Fruit fly (Drosophila melanogaster) whole organism, wandering third instar larva: Measurements from ENCODE around the gene CG13893.
A peak's percentile ranks its signal among the peaks of the same experiment; 100 is the strongest.

Experiments used
- Abd-B ChIP-seq: fragments of >200 bp; optimal IDR thresholded peaks from 2 replicates; lab custom pipeline; 2017; ENCODE audit warnings: missing biosample characterization, missing genetic modification characterization
- CG32264 ChIP-seq: fragments of 200-800 bp; sonication (Bioruptor generic); optimal IDR thresholded peaks from 2 replicates; lab custom pipeline; 2016; ENCODE audit warnings: missing biosample characterization, missing genetic modification characterization
- CG9705 ChIP-seq: fragments of 200-800 bp; sonication (Bioruptor generic); optimal IDR thresholded peaks from 2 replicates; lab custom pipeline; 2018; ENCODE audit warnings: missing biosample characterization, mild to moderate bottlenecking, missing genetic modification characterization
- CrebA ChIP-seq: fragments of 200-800 bp; sonication (Bioruptor generic); optimal IDR thresholded peaks from 2 replicates; lab custom pipeline; 2016; ENCODE audit warnings: missing biosample characterization, mild to moderate bottlenecking, missing genetic modification characterization, borderline replicate concordance
- Dif ChIP-seq: fragments of 200-275, 200-300 bp; sonication (Bioruptor generic); optimal IDR thresholded peaks from 2 replicates; lab custom pipeline; 2018; ENCODE audit warnings: missing biosample characterization, missing genetic modification characterization; ENCODE audit not compliant: partially characterized antibody
- HLH106 ChIP-seq: fragments of 200-800 bp; optimal IDR thresholded peaks from 3 replicates; lab custom pipeline; 2019; ENCODE audit warnings: missing biosample characterization, mild to moderate bottlenecking, missing genetic modification characterization, moderate library complexity
- Hnf4 ChIP-seq: fragments of 200-800 bp; sonication (Bioruptor generic); optimal IDR thresholded peaks from 2 replicates; lab custom pipeline; 2016; ENCODE audit warnings: missing biosample characterization, mild to moderate bottlenecking, missing genetic modification characterization
- Hr83 ChIP-seq: fragments of 200-300 bp; sonication (Bioruptor generic); optimal IDR thresholded peaks from 2 replicates; lab custom pipeline; 2016; ENCODE audit warnings: missing biosample characterization, mild to moderate bottlenecking, missing genetic modification characterization, moderate library complexity; ENCODE audit not compliant: poor library complexity, severe bottlenecking
- Jra ChIP-seq: sonication (Bioruptor generic); optimal IDR thresholded peaks from 2 replicates; lab custom pipeline; 2016; ENCODE audit warnings: missing biosample characterization, missing genetic modification characterization
- Mio ChIP-seq: sonication (Bioruptor generic); optimal IDR thresholded peaks from 2 replicates; lab custom pipeline; 2016; ENCODE audit warnings: missing biosample characterization, missing genetic modification characterization
- Myc ChIP-seq: fragments of >200 bp; optimal IDR thresholded peaks from 2 replicates; lab custom pipeline; 2017
- OdsH ChIP-seq: fragments of 200-800 bp; sonication (Bioruptor generic); optimal IDR thresholded peaks from 2 replicates; lab custom pipeline; 2016; ENCODE audit warnings: missing biosample characterization, mild to moderate bottlenecking, missing genetic modification characterization
- Rel ChIP-seq, 2 experiments: fragments of 200-800 bp; sonication (Bioruptor generic) in 1 of 2; optimal IDR thresholded peaks; 2 replicates in 1 of 2; 3 replicates in 1 of 2; lab custom pipeline; 2016 to 2019; ENCODE audit warnings: mild to moderate bottlenecking in 2 of 2, missing biosample characterization in 2 of 2, missing genetic modification characterization in 2 of 2, moderate library complexity in 1 of 2
- Sp1 ChIP-seq: fragments of 200-800 bp; sonication (Bioruptor generic); optimal IDR thresholded peaks from 3 replicates; lab custom pipeline; 2019; ENCODE audit warnings: missing biosample characterization, mild to moderate bottlenecking, missing genetic modification characterization, moderate library complexity
- Vsx2 ChIP-seq: fragments of 200-300, 225-300 bp; sonication (Bioruptor generic); optimal IDR thresholded peaks from 2 replicates; lab custom pipeline; 2018; ENCODE audit warnings: missing biosample characterization, missing genetic modification characterization; ENCODE audit not compliant: partially characterized antibody
- br ChIP-seq: fragments of 200-800 bp; sonication (Bioruptor generic); optimal IDR thresholded peaks from 2 replicates; lab custom pipeline; 2016; ENCODE audit warnings: missing biosample characterization, missing genetic modification characterization
- dl ChIP-seq, 2 experiments: fragments of 175-275, 200-275 bp in 1 of 2; fragments of 200-275 bp in 1 of 2; sonication (Bioruptor generic); optimal IDR thresholded peaks; lab custom pipeline; 2018; ENCODE audit warnings: mild to moderate bottlenecking in 2 of 2, missing biosample characterization in 2 of 2, missing genetic modification characterization in 2 of 2, moderate library complexity in 2 of 2; ENCODE audit not compliant: partially characterized antibody in 2 of 2, insufficient read depth in 1 of 2
- dmrt93B ChIP-seq: fragments of 200-800 bp; sonication (Bioruptor generic); optimal IDR thresholded peaks from 2 replicates; lab custom pipeline; 2018; ENCODE audit warnings: missing biosample characterization, mild to moderate bottlenecking, missing genetic modification characterization
- ey ChIP-seq: fragments of 200-800 bp; sonication (Bioruptor generic); optimal IDR thresholded peaks from 2 replicates; lab custom pipeline; 2016; ENCODE audit warnings: missing biosample characterization, missing genetic modification characterization
- foxo ChIP-seq, 2 experiments: fragments of 200-800 bp; sonication (Bioruptor generic); optimal IDR thresholded peaks; 2 replicates in 1 of 2; 3 replicates in 1 of 2; lab custom pipeline; 2016 to 2017; ENCODE audit warnings: missing biosample characterization in 2 of 2, missing genetic modification characterization in 2 of 2
- fru ChIP-seq: fragments of 200-800 bp; sonication (Bioruptor generic); optimal IDR thresholded peaks from 3 replicates; lab custom pipeline; 2016; ENCODE audit warnings: missing biosample characterization, mild to moderate bottlenecking, missing genetic modification characterization
- h ChIP-seq: fragments of 200-800 bp; sonication (Bioruptor generic); optimal IDR thresholded peaks from 3 replicates; lab custom pipeline; 2016; ENCODE audit warnings: missing biosample characterization, mild to moderate bottlenecking, missing genetic modification characterization
- jim ChIP-seq: fragments of 175-275, 200-325 bp; sonication (Bioruptor generic); optimal IDR thresholded peaks from 2 replicates; lab custom pipeline; 2016; ENCODE audit warnings: missing biosample characterization, mild to moderate bottlenecking, missing genetic modification characterization
- lola ChIP-seq: fragments of >200 bp; optimal IDR thresholded peaks from 2 replicates; lab custom pipeline; 2017; ENCODE audit warnings: missing biosample characterization, missing genetic modification characterization
- psq ChIP-seq: fragments of 200-800 bp; sonication (Bioruptor generic); optimal IDR thresholded peaks from 3 replicates; lab custom pipeline; 2017; ENCODE audit warnings: missing biosample characterization, mild to moderate bottlenecking, missing genetic modification characterization, moderate library complexity
- rgr ChIP-seq: fragments of 200-800 bp; sonication (Bioruptor generic); optimal IDR thresholded peaks from 3 replicates; lab custom pipeline; 2016; ENCODE audit warnings: missing biosample characterization, mild to moderate bottlenecking, missing genetic modification characterization
- sage ChIP-seq: fragments of 200-800 bp; sonication (Bioruptor generic); optimal IDR thresholded peaks from 2 replicates; lab custom pipeline; 2016; ENCODE audit warnings: missing biosample characterization, mild to moderate bottlenecking, missing genetic modification characterization
- sv ChIP-seq: fragments of 200-800 bp; sonication (Bioruptor generic); optimal IDR thresholded peaks from 3 replicates; lab custom pipeline; 2016; ENCODE audit warnings: missing biosample characterization, missing genetic modification characterization
- tai ChIP-seq: sonication (Bioruptor generic); optimal IDR thresholded peaks from 2 replicates; lab custom pipeline; 2016; ENCODE audit warnings: missing biosample characterization, missing genetic modification characterization
- woc ChIP-seq: sonication (Bioruptor generic); optimal IDR thresholded peaks from 2 replicates; lab custom pipeline; 2016; ENCODE audit warnings: missing biosample characterization, mild to moderate bottlenecking, missing genetic modification characterization

CG13893 gene

DNA sequence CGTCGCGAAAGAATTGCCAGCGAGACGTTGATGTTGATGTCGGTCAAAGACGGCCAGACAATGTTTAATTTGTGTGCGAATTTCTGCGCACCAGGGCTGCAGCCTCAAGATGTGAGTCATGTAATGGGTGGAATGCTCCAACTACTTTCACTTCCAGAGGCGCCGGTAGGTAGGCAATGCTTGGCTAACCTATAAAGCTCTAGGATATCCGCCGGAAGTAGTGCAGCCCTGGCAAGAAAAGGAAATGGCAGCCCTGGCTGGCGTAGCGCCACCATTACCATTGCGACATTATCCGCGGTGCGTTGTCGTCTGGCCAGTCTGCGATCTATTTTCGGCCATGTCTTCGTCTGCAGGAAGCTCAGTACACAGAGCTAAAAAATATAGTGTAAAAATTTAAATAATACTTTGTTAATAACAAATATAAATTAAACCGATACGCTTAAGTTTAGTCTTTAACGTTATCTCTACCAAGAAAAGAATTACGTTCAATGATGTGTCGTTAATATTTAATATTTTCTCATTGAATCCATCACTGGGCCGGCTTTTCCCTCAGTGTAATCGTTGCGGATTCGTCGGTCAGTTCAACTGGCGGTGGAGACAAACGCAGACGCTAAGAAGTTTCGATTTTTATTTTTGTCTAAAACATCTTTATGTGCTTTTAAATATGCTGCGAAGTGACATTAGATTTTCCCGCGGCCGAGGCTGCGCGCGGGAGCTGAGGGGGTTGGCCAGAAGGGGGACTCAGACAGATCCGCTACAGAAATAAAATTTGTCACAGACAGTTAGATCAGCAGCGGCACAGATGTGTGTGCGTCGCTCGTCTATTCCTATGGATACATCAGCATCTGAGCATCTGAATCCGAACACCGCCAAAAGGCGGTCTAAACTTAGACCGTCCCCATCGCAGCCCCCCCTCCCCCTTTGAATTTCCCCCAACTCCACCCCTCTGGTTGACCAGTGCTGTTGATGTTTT, 8.1 kb upstream of the CG13893 start:
- TF ChIP-seq foxo (GFP tag; optimal IDR thresholded peaks at IDR 0.05; lab: Kevin White, UChicago), result peak in 1 of 2 experiments; percentile 53
- TF ChIP-seq psq, result peak; percentile 37
- TF ChIP-seq CG9705 (GFP tag; lab: Kevin White, UChicago), result peak; percentile 57
- no peak for TF ChIP-seq lola (GFP tag; lab: Kevin White, UChicago)
- no peak for TF ChIP-seq Jra (GFP tag; lab: Kevin White, UChicago)
- TF ChIP-seq Dif, result no peak
- peak; percentile 58 for TF ChIP-seq fru (GFP tag; lab: Kevin White, UChicago)
- peak; percentile 19 for TF ChIP-seq ey (GFP tag; lab: Kevin White, UChicago)
- TF ChIP-seq Hnf4, result no peak
- peak; percentile 47 for TF ChIP-seq h (GFP tag; lab: Kevin White, UChicago)
- no peak for TF ChIP-seq Myc (lab: Kevin White, UChicago)
- TF ChIP-seq Rel (GFP tag; optimal IDR thresholded peaks at IDR 0.05; lab: Kevin White, UChicago), result no peak
- TF ChIP-seq Rel (tag; optimal IDR thresholded peaks at IDR 0.05; lab: Kevin White, UChicago), result peak; percentile 7
- TF ChIP-seq dmrt93B, result peak; percentile 54
- no peak for TF ChIP-seq OdsH (GFP tag; lab: Kevin White, UChicago)
- TF ChIP-seq sv, result peak; percentile 11
- TF ChIP-seq rgr (GFP tag; lab: Kevin White, UChicago), result peak; percentile 46
- peak; percentile 14 for TF ChIP-seq br (GFP tag; lab: Kevin White, UChicago)
- TF ChIP-seq CG32264 (GFP tag; lab: Kevin White, UChicago), result peak; percentile 4
- no peak for TF ChIP-seq dl (GFP tag; optimal IDR thresholded peaks at IDR 0.05; lab: Kevin White, UChicago; ENCODE audit: insufficient read depth in 1 of 2, partially characterized antibody in 2 of 2)
- peak; percentile 62 for TF ChIP-seq Sp1 (GFP tag; lab: Kevin White, UChicago)
- TF ChIP-seq CrebA (GFP tag; lab: Kevin White, UChicago), result no peak
- TF ChIP-seq woc (GFP tag; lab: Kevin White, UChicago), result no peak
- TF ChIP-seq HLH106, result peak; percentile 71

DNA sequence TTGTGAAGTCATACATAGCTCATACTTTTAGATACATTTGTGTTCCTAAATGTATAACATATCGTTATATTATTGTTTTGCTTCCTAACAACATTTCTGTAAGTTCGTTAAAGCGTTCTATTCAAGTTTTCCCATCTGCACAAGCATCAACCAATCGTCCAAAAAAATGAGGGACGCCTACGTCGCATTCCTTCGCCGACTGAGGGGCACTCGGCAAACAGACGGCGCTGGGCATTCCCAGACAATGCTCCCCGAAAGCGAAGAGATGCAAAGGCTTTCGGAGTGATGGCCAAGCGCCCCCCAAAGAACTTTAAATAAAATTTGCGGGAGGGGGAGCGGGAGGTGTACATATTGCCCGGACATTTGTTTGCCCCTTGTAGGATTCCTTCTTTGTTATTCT, 7.0 kb upstream of the CG13893 start:
- TF ChIP-seq sage (GFP tag; lab: Kevin White, UChicago) (no peak), tai (GFP tag; lab: Kevin White, UChicago) (no peak), foxo (GFP tag; optimal IDR thresholded peaks at IDR 0.05; lab: Kevin White, UChicago) (no peak), fru (GFP tag; lab: Kevin White, UChicago) (no peak), ey (GFP tag; lab: Kevin White, UChicago) (no peak), OdsH (GFP tag; lab: Kevin White, UChicago) (no peak), Rel (GFP tag; optimal IDR thresholded peaks at IDR 0.05; lab: Kevin White, UChicago) (no peak), Rel (tag; optimal IDR thresholded peaks at IDR 0.05; lab: Kevin White, UChicago) (no peak), CG9705 (GFP tag; lab: Kevin White, UChicago) (no peak), Mio (GFP tag; lab: Kevin White, UChicago) (no peak), dl (GFP tag; optimal IDR thresholded peaks at IDR 0.05; lab: Kevin White, UChicago; ENCODE audit: insufficient read depth in 1 of 2, partially characterized antibody in 2 of 2) (no peak), lola (GFP tag; lab: Kevin White, UChicago) (no peak), CrebA (GFP tag; lab: Kevin White, UChicago) (no peak), Abd-B (GFP tag; lab: Kevin White, UChicago) (no peak), Vsx2 (GFP tag; lab: Kevin White, UChicago) (no peak), Hnf4 (no peak), jim (GFP tag; lab: Kevin White, UChicago) (no peak), Dif (no peak)

DNA sequence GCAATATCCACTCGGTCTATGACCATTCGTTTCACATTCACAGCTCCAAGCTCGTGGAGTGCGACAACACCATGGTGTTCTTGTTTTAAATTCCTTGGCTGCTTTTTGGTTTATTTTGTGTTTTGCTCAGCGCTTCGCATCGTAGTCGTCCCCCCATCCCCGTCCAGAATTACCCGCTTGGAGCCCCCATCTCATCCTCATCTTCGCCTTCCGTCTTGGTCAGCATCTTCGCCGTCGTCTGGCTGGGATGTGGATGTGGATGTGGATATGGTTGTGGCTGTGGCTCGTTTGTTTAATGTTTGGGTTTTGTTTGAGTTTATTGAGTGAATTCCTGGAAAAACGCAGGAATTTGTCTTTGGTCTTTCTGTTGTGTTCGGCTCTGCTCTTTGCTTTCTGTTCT, 5.4 kb upstream of the CG13893 start:
- TF ChIP-seq jim (GFP tag; lab: Kevin White, UChicago) (no peak), woc (GFP tag; lab: Kevin White, UChicago) (no peak), tai (GFP tag; lab: Kevin White, UChicago) (no peak), Hr83 (GFP tag; lab: Kevin White, UChicago) (no peak), Rel (GFP tag; optimal IDR thresholded peaks at IDR 0.05; lab: Kevin White, UChicago) (no peak), Rel (tag; optimal IDR thresholded peaks at IDR 0.05; lab: Kevin White, UChicago) (no peak), psq (peak; percentile 97), OdsH (GFP tag; lab: Kevin White, UChicago) (no peak), Dif (peak; percentile 20)
